Fruit fly (Drosophila melanogaster) whole organism, embryonic: Measurements from ENCODE around the gene CG9391.
A peak's percentile ranks its signal among the peaks of the same experiment; 100 is the strongest.

Experiments
- CG10267 ChIP-seq: fragments of 200-800 bp; sonication (Bioruptor generic); optimal IDR thresholded peaks from 2 replicates; lab custom pipeline; 2018; ENCODE audit warnings: missing biosample characterization, mild to moderate bottlenecking, missing genetic modification characterization, moderate library complexity
- CG10543 ChIP-seq: fragments of 200-800 bp; sonication (Bioruptor generic); optimal IDR thresholded peaks from 3 replicates; lab custom pipeline; 2017; ENCODE audit warnings: missing biosample characterization, mild to moderate bottlenecking, missing genetic modification characterization, moderate library complexity
- CG10654 ChIP-seq: fragments of 200-800 bp; sonication (Bioruptor generic); optimal IDR thresholded peaks from 2 replicates; lab custom pipeline; 2016; ENCODE audit warnings: missing biosample characterization, missing genetic modification characterization
- CG11456 ChIP-seq: fragments of 200-800 bp; sonication (Bioruptor generic); IDR thresholded peaks from 3 replicates; pipeline ENCODE4 v1.3.6; 2022; ENCODE audit warnings: missing biosample characterization, missing genetic modification characterization
- CG13424 ChIP-seq: fragments of 200-800 bp; sonication (Bioruptor generic); optimal IDR thresholded peaks from 2 replicates; lab custom pipeline; 2019; ENCODE audit warnings: missing biosample characterization, mild to moderate bottlenecking, missing genetic modification characterization, moderate library complexity
- CG15514 ChIP-seq: fragments of 200-800 bp; sonication (Bioruptor generic); optimal IDR thresholded peaks from 3 replicates; lab custom pipeline; 2017; ENCODE audit warnings: missing biosample characterization, missing genetic modification characterization, mild to moderate bottlenecking, moderate library complexity, missing genetic modification reagents
- CG15696 ChIP-seq: fragments of 200-800 bp; sonication (Bioruptor generic); optimal IDR thresholded peaks from 2 replicates; lab custom pipeline; 2019; ENCODE audit warnings: missing biosample characterization, mild to moderate bottlenecking, missing genetic modification characterization, moderate library complexity
- CG17829 ChIP-seq: fragments of 200-800 bp; optimal IDR thresholded peaks from 2 replicates; lab custom pipeline; 2019; ENCODE audit warnings: missing biosample characterization, mild to moderate bottlenecking, missing genetic modification characterization, moderate library complexity
- CG18476 ChIP-seq: fragments of 200-800 bp; sonication (Bioruptor generic); optimal IDR thresholded peaks from 2 replicates; lab custom pipeline; 2016; ENCODE audit warnings: missing biosample characterization, mild to moderate bottlenecking, missing genetic modification characterization
- CG2116 ChIP-seq: fragments of 200-800 bp; sonication (Bioruptor generic); optimal IDR thresholded peaks from 3 replicates; lab custom pipeline; 2018; ENCODE audit warnings: missing biosample characterization, mild to moderate bottlenecking, missing genetic modification characterization
- CG2678 ChIP-seq: fragments of 200-800 bp; sonication (Bioruptor generic); optimal IDR thresholded peaks from 3 replicates; lab custom pipeline; 2019; ENCODE audit warnings: missing biosample characterization, mild to moderate bottlenecking, missing genetic modification characterization, moderate library complexity
- CG34376 ChIP-seq: fragments of 200-800 bp; sonication (Bioruptor generic); optimal IDR thresholded peaks from 2 replicates; lab custom pipeline; 2018; ENCODE audit warnings: missing biosample characterization, mild to moderate bottlenecking, missing genetic modification characterization
- CG5245 ChIP-seq: fragments of 200-800 bp; sonication (Bioruptor generic); optimal IDR thresholded peaks from 3 replicates; lab custom pipeline; 2016; ENCODE audit warnings: missing biosample characterization, missing genetic modification characterization
- CG6272 ChIP-seq: fragments of 200-800 bp; sonication (Bioruptor generic); IDR thresholded peaks from 2 replicates; pipeline ENCODE4 v1.3.6; 2022; ENCODE audit warnings: missing biosample characterization, missing genetic modification characterization
- CG6765 ChIP-seq: fragments of 200-800 bp; sonication (Bioruptor generic); optimal IDR thresholded peaks from 3 replicates; lab custom pipeline; 2017; ENCODE audit warnings: missing biosample characterization, mild to moderate bottlenecking, missing genetic modification characterization
- CG6791 ChIP-seq: fragments of 200-800 bp; sonication (Bioruptor generic); IDR thresholded peaks from 3 replicates; pipeline ENCODE4 v1.3.6; 2022; ENCODE audit warnings: missing biosample characterization, missing genetic modification characterization; ENCODE audit not compliant: partially characterized antibody
- CG6813 ChIP-seq: fragments of 200-800 bp; sonication (Bioruptor generic); optimal IDR thresholded peaks from 2 replicates; lab custom pipeline; 2017; ENCODE audit warnings: missing biosample characterization, missing genetic modification characterization, mild to moderate bottlenecking, moderate library complexity, missing genetic modification reagents
- CG7987 ChIP-seq: fragments of 200-800 bp; sonication (Bioruptor generic); optimal IDR thresholded peaks from 2 replicates; lab custom pipeline; 2018; ENCODE audit warnings: missing biosample characterization, mild to moderate bottlenecking, missing genetic modification characterization, moderate library complexity
- CG8765 ChIP-seq: fragments of 200-800 bp; sonication (Bioruptor generic); IDR thresholded peaks from 2 replicates; pipeline ENCODE4 v1.3.6; 2022; ENCODE audit warnings: missing biosample characterization, missing genetic modification characterization
- CG9876 ChIP-seq: fragments of 200-800 bp; sonication (Bioruptor generic); optimal IDR thresholded peaks from 2 replicates; lab custom pipeline; 2016; ENCODE audit warnings: missing biosample characterization, missing genetic modification characterization
- CTCF ChIP-seq: fragments of 200-800 bp; sonication (Bioruptor generic); optimal IDR thresholded peaks from 2 replicates; lab custom pipeline; 2017; ENCODE audit warnings: missing biosample characterization, mild to moderate bottlenecking, missing genetic modification characterization, moderate library complexity
- Dll ChIP-seq: fragments of 200-800 bp; sonication (Bioruptor generic); IDR thresholded peaks from 4 replicates; pipeline ENCODE4 v1.3.6; 2022; ENCODE audit warnings: missing biosample characterization, missing genetic modification characterization; ENCODE audit not compliant: partially characterized antibody
- Dref ChIP-seq: fragments of 200-800 bp; sonication (Bioruptor generic); IDR thresholded peaks from 2 replicates; pipeline ENCODE4 v1.3.6; 2022; ENCODE audit warnings: missing biosample characterization, missing genetic modification characterization
- E2f2 ChIP-seq: fragments of 200-800 bp; sonication (Bioruptor generic); IDR thresholded peaks from 2 replicates; pipeline ENCODE4 v1.3.6; 2022; ENCODE audit warnings: missing biosample characterization, missing genetic modification characterization
- Fer1 ChIP-seq: fragments of 200-800 bp; sonication (Bioruptor generic); optimal IDR thresholded peaks from 2 replicates; lab custom pipeline; 2017; ENCODE audit warnings: missing biosample characterization, mild to moderate bottlenecking, missing genetic modification characterization
- HLHmδ ChIP-seq: fragments of 200-800 bp; sonication (Bioruptor generic); optimal IDR thresholded peaks from 2 replicates; lab custom pipeline; 2018; ENCODE audit warnings: missing biosample characterization, mild to moderate bottlenecking, missing genetic modification characterization, moderate library complexity
- HmgZ ChIP-seq: fragments of 200-800 bp; sonication (Bioruptor generic); optimal IDR thresholded peaks from 2 replicates; lab custom pipeline; 2018; ENCODE audit warnings: missing biosample characterization, mild to moderate bottlenecking, missing genetic modification characterization
- MESR4 ChIP-seq: fragments of 200-800 bp; sonication (Bioruptor generic); optimal IDR thresholded peaks from 2 replicates; lab custom pipeline; 2018; ENCODE audit warnings: missing biosample characterization, mild to moderate bottlenecking, missing genetic modification characterization, moderate library complexity
- Med ChIP-seq: fragments of 200-800 bp; sonication (Bioruptor generic); peaks from one replicate; lab custom pipeline; 2016; ENCODE audit warnings: missing biosample characterization, missing genetic modification characterization, mild to moderate bottlenecking, inconsistent platforms, moderate library complexity
- Sin3A ChIP-seq: fragments of >200 bp; optimal IDR thresholded peaks from 2 replicates; lab custom pipeline; 2018
- abd-A ChIP-seq: fragments of 200-800 bp; sonication (Bioruptor generic); optimal IDR thresholded peaks from 3 replicates; lab custom pipeline; 2019; ENCODE audit warnings: missing biosample characterization, mild to moderate bottlenecking, missing genetic modification characterization, moderate library complexity
- al ChIP-seq: fragments of 200-800 bp; sonication (Bioruptor generic); IDR thresholded peaks from 2 replicates; pipeline ENCODE4 v1.3.6; 2022; ENCODE audit warnings: missing biosample characterization, missing genetic modification characterization
- ara ChIP-seq: fragments of 200-800 bp; sonication (Bioruptor generic); IDR thresholded peaks from 2 replicates; pipeline ENCODE4 v1.3.6; 2022; ENCODE audit warnings: missing biosample characterization, missing genetic modification characterization
- bbx ChIP-seq: fragments of 200-800 bp; sonication (Bioruptor generic); IDR thresholded peaks from 2 replicates; pipeline ENCODE4 v1.3.6; 2022; ENCODE audit warnings: missing biosample characterization, missing genetic modification characterization; ENCODE audit not compliant: partially characterized antibody
- ems ChIP-seq: fragments of 200-800 bp; sonication (Bioruptor generic); optimal IDR thresholded peaks from 3 replicates; lab custom pipeline; 2016; ENCODE audit warnings: missing biosample characterization, missing genetic modification characterization
- exex ChIP-seq: fragments of 200-800 bp; sonication (Bioruptor generic); optimal IDR thresholded peaks from 4 replicates; lab custom pipeline; 2018; ENCODE audit warnings: missing biosample characterization, mild to moderate bottlenecking, missing genetic modification characterization, moderate library complexity
- gro ChIP-seq: fragments of 200-800 bp; sonication (Bioruptor generic); optimal IDR thresholded peaks from 2 replicates; lab custom pipeline; 2016; ENCODE audit warnings: missing biosample characterization, missing genetic modification characterization
- hkb ChIP-seq, 2 experiments: fragments of 200-800 bp in 1 of 2; fragments of >200 bp in 1 of 2; sonication (Bioruptor generic) in 1 of 2; IDR thresholded peaks in 1 of 2; optimal IDR thresholded peaks in 1 of 2; 2 replicates each; pipeline versions ENCODE4 v1.3.6 to Lab custom; 2017 to 2022; ENCODE audit warnings: missing biosample characterization in 1 of 2, missing genetic modification characterization in 1 of 2
- lbe ChIP-seq: fragments of 200-800 bp; sonication (Bioruptor generic); optimal IDR thresholded peaks from 2 replicates; lab custom pipeline; 2016; ENCODE audit warnings: missing biosample characterization, mild to moderate bottlenecking, missing genetic modification characterization
- lilli ChIP-seq: fragments of 200-800 bp; sonication (Bioruptor generic); optimal IDR thresholded peaks from 3 replicates; lab custom pipeline; 2016; ENCODE audit warnings: missing biosample characterization, missing genetic modification characterization
- lov ChIP-seq, 2 experiments: fragments of 200-800 bp in 1 of 2; fragments of >200 bp in 1 of 2; sonication (Bioruptor generic) in 1 of 2; IDR thresholded peaks in 1 of 2; optimal IDR thresholded peaks in 1 of 2; 2 replicates in 1 of 2; 3 replicates in 1 of 2; pipeline versions ENCODE4 v1.3.6 to Lab custom; 2017 to 2022; ENCODE audit warnings: missing biosample characterization in 1 of 2, missing genetic modification characterization in 1 of 2
- mam ChIP-seq: fragments of 200-800 bp; sonication (Bioruptor generic); optimal IDR thresholded peaks from 3 replicates; lab custom pipeline; 2016; ENCODE audit warnings: missing biosample characterization, missing genetic modification characterization
- nerfin-1 ChIP-seq: fragments of 200-800 bp; sonication (Bioruptor generic); optimal IDR thresholded peaks from 3 replicates; lab custom pipeline; 2019; ENCODE audit warnings: missing biosample characterization, mild to moderate bottlenecking, missing genetic modification characterization, moderate library complexity
- odd ChIP-seq: fragments of 200-800 bp; sonication (Bioruptor generic); optimal IDR thresholded peaks from 2 replicates; lab custom pipeline; 2017; ENCODE audit warnings: missing biosample characterization, mild to moderate bottlenecking, missing genetic modification characterization
- phol ChIP-seq: fragments of 200-800 bp; sonication (Bioruptor generic); optimal IDR thresholded peaks from 3 replicates; lab custom pipeline; 2018; ENCODE audit warnings: missing biosample characterization, mild to moderate bottlenecking, missing genetic modification characterization, moderate library complexity
- pzg ChIP-seq: fragments of 200-800 bp; sonication (Bioruptor generic); optimal IDR thresholded peaks from 3 replicates; lab custom pipeline; 2018; ENCODE audit warnings: missing biosample characterization, mild to moderate bottlenecking, missing genetic modification characterization, moderate library complexity
- scrt ChIP-seq: fragments of 200-800 bp; sonication (Bioruptor generic); optimal IDR thresholded peaks from 2 replicates; lab custom pipeline; 2018; ENCODE audit warnings: missing biosample characterization, mild to moderate bottlenecking, missing genetic modification characterization, moderate library complexity

CG9391 gene

DNA sequence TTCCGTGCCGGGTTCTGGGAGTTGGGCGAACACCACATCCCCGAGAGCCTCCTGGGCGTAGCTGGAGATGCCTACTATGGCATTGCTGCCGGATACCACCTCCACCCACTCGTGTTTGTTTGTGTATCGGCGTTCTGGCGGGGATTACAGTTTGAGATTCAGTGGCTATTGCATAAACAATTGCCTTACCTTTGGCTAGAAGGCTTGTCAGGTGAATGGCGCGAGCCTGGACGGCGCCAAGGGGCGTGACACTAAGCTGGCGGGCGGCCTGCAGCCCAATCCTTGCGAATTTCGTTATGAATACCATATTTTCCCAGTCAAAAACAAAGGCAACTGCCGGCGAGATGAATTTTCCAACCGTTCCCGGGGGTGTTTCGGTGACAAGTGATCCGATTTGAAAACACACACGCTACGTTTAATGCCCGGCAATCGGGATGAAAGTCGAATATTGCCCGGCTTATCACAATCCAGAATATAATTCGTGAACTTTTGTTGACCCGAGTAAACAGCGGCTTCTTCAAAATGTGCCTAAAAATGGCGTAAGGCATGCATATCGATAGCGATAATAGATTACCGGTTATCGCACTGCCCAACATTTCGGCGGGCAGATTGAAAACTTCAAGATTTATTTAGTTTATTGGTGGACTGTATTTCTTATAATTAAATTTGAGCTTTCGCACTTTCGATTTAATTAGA is 13.0 kb upstream of the CG9391 start, which contains the start of gene ppl (continued):
- TF ChIP-seq al: no peak
- peak; percentile 5 for TF ChIP-seq CG13424 (tag; lab: Kevin White, UChicago)
- TF ChIP-seq CG2678 (tag; lab: Kevin White, UChicago): peak; percentile 1
- TF ChIP-seq CG17829: peak; percentile 29
- peak; percentile 94 for TF ChIP-seq E2f2 (GFP tag; lab: Robert Waterston, UW)
- peak; percentile 19 for TF ChIP-seq HmgZ (tag; lab: Kevin White, UChicago)
- peak; percentile 4 for TF ChIP-seq CTCF (GFP tag; lab: Kevin White, UChicago)
- peak; percentile 26 for TF ChIP-seq lbe
- peak; percentile 82 for TF ChIP-seq CG34376
- peak; percentile 36 for TF ChIP-seq CG15696 (tag; lab: Kevin White, UChicago)
- peak; percentile 91 for TF ChIP-seq CG18476 (GFP tag; lab: Kevin White, UChicago)
- peak; percentile 63; the same call in 2 of the 4 replicates for TF ChIP-seq Dll (GFP tag; lab: Robert Waterston, UW)
- TF ChIP-seq CG2116 (GFP tag; lab: Kevin White, UChicago): peak; percentile 71
- TF ChIP-seq nerfin-1: peak; percentile 13
- peak; percentile 28 for TF ChIP-seq Sin3A (lab: Kevin White, UChicago)
- peak; percentile 47 for TF ChIP-seq phol (tag; lab: Kevin White, UChicago)
- TF ChIP-seq hkb (optimal IDR thresholded peaks at IDR 0.05; lab: Kevin White, UChicago): peak; percentile 8
- peak; percentile 32; the same call in 1 of the 2 replicates for TF ChIP-seq hkb (GFP tag; IDR thresholded peaks at IDR 0.05; lab: Robert Waterston, UW)
- TF ChIP-seq CG10267 (tag; lab: Kevin White, UChicago): peak; percentile 5
- peak; percentile 83 for TF ChIP-seq Dref
- TF ChIP-seq CG6791 (GFP tag; lab: Robert Waterston, UW): peak; percentile 57
- no peak for TF ChIP-seq abd-A (tag; lab: Kevin White, UChicago)
- TF ChIP-seq MESR4 (GFP tag; lab: Kevin White, UChicago): peak; percentile 42
- peak; percentile 50 for TF ChIP-seq bbx (GFP tag; lab: Robert Waterston, UW)
- peak; percentile 54 for TF ChIP-seq CG15514
- TF ChIP-seq HLHmδ (GFP tag; lab: Kevin White, UChicago): peak; percentile 45
- TF ChIP-seq CG7987 (GFP tag; lab: Kevin White, UChicago): peak; percentile 47
- TF ChIP-seq odd: peak; percentile 0
- peak; percentile 27 for TF ChIP-seq exex (tag; lab: Kevin White, UChicago)

DNA sequence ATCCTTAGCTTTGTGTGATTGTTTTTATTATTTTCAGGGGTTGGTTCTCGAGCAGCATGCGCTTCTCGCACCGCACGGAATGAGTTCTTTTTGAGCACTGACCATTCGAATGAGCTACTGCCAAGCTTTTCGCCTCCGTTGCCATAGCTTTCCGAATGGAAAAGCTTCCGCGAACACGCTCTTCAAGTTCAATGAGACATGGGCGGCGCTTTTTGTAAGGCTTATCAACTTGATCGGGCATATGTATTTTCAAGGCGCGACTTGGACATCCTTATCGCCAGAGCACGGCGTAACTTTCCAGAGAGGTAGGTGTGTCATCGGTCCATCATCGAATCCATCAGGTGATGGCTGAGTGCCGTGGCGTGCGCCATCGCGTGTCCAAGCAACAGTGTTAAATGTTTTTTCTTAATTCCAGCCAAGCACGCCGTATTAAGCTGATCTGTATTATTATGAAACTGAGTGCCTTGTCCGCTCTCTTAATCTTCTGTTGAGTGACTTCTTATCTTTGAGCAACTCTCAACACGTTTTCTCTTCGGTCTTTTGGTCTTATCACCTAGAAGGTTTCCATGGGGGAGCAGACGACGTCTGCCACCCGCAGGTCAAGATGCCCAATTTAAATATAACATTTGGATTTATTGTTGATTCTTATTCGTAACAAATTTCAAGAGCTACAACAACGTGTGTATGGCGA is 11.9 kb upstream of the CG9391 start, which contains the start of gene AcCoAS:
Gene AcCoAS (minus strand): TSS at position 368 of the 691 bp plus-strand sequence.
- TF ChIP-seq gro (GFP tag; lab: Kevin White, UChicago): peak; percentile 75
- TF ChIP-seq ara (GFP tag; lab: Robert Waterston, UW): no peak
- peak; percentile 93 for TF ChIP-seq Med
- peak; percentile 71 for TF ChIP-seq lilli (GFP tag; lab: Kevin White, UChicago)
- peak; percentile 48 for TF ChIP-seq scrt (GFP tag; lab: Kevin White, UChicago)
- 0 out of 3 replicates have a peak, but pooled peaks have one; percentile 59 for TF ChIP-seq CG11456 (GFP tag; lab: Robert Waterston, UW)
- TF ChIP-seq pzg (GFP tag; lab: Kevin White, UChicago): peak; percentile 33
- no peak for TF ChIP-seq lov (optimal IDR thresholded peaks at IDR 0.05; lab: Kevin White, UChicago)
- TF ChIP-seq lov (GFP tag; IDR thresholded peaks at IDR 0.05; lab: Robert Waterston, UW): 0 out of 3 replicates have a peak, but pooled peaks have one; percentile 51
- peak; percentile 19 for TF ChIP-seq mam (GFP tag; lab: Kevin White, UChicago)
- TF ChIP-seq CG10543 (GFP tag; lab: Kevin White, UChicago): peak; percentile 88
- no peak for TF ChIP-seq CG10654 (GFP tag; lab: Kevin White, UChicago)
- no peak for TF ChIP-seq CG6272 (GFP tag; lab: Robert Waterston, UW)
- TF ChIP-seq ems (GFP tag; lab: Kevin White, UChicago): peak; percentile 9
- peak; percentile 44 for TF ChIP-seq HmgZ (tag; lab: Kevin White, UChicago)
- peak; percentile 81 for TF ChIP-seq Fer1 (GFP tag; lab: Kevin White, UChicago)
- peak; percentile 52 for TF ChIP-seq CG6765 (GFP tag; lab: Kevin White, UChicago)
- TF ChIP-seq CG6813 (GFP tag; lab: Kevin White, UChicago): peak; percentile 9
- no peak for TF ChIP-seq CG5245 (GFP tag; lab: Kevin White, UChicago)
- no peak for TF ChIP-seq CG8765 (GFP tag; lab: Robert Waterston, UW)
- TF ChIP-seq CG9876 (GFP tag; lab: Kevin White, UChicago): no peak
